Fruit fly (Drosophila melanogaster): ENCODE data around the gene phu.

dm6 chr3R:9529387-9529897, 34.8 kb downstream of the phu start:
- TF ChIP-seq CG12768 (GFP tag; optimal IDR thresholded peaks at IDR 0.05) (no peak), Clk (GFP tag; optimal IDR thresholded peaks at IDR 0.05) (no peak), tj (GFP tag; optimal IDR thresholded peaks at IDR 0.05) (peak; percentile 21)
